Fruit fly (Drosophila melanogaster): Measurements from ENCODE around the gene CG2246.

The CG2246 gene

dm6 chr3R:30550044-30550443 is 51.2 kb downstream of the CG2246 start (continued):
- TF ChIP-seq CG8089 (GFP tag; optimal IDR thresholded peaks at IDR 0.05): no peak
- TF ChIP-seq ttk (GFP tag; IDR thresholded peaks at IDR 0.05): no peak
- TF ChIP-seq ato (GFP tag; IDR thresholded peaks at IDR 0.05; ENCODE audit: partially characterized antibody): no peak
- peak; percentile 58 for TF ChIP-seq CG2120 (GFP tag; optimal IDR thresholded peaks at IDR 0.05)
- no peak for TF ChIP-seq knrl (GFP tag; IDR thresholded peaks at IDR 0.05; ENCODE audit: partially characterized antibody)
- TF ChIP-seq CG30403 (GFP tag; optimal IDR thresholded peaks at IDR 0.05): peak; percentile 1
- no peak for TF ChIP-seq eve (GFP tag; optimal IDR thresholded peaks at IDR 0.05)
- TF ChIP-seq CG6175 (GFP tag; IDR thresholded peaks at IDR 0.05): no peak
- TF ChIP-seq CG6791 (GFP tag; IDR thresholded peaks at IDR 0.05; ENCODE audit: partially characterized antibody): no peak
- TF ChIP-seq Fer1 (GFP tag; optimal IDR thresholded peaks at IDR 0.05): peak; percentile 48
- no peak for TF ChIP-seq H2.0 (GFP tag; IDR thresholded peaks at IDR 0.05)
- no peak for TF ChIP-seq maf-S (GFP tag; optimal IDR thresholded peaks at IDR 0.05)
- TF ChIP-seq CG17568 (GFP tag; optimal IDR thresholded peaks at IDR 0.05): no peak
- peak; percentile 62 for TF ChIP-seq Hmr (GFP tag; optimal IDR thresholded peaks at IDR 0.05)
- no peak for TF ChIP-seq corto (GFP tag; optimal IDR thresholded peaks at IDR 0.05)
- peak; percentile 25 for TF ChIP-seq CG3281 (GFP tag; optimal IDR thresholded peaks at IDR 0.05)
- no peak for TF ChIP-seq CG2875 (GFP tag; optimal IDR thresholded peaks at IDR 0.05)
- TF ChIP-seq CG8388 (GFP tag; optimal IDR thresholded peaks at IDR 0.05): no peak
- no peak for TF ChIP-seq Mad (GFP tag; optimal IDR thresholded peaks at IDR 0.05)
- peak; percentile 22; the same call in 1 of the 2 replicates for TF ChIP-seq CG32532 (GFP tag; IDR thresholded peaks at IDR 0.05)
- TF ChIP-seq Sry-δ (GFP tag; optimal IDR thresholded peaks at IDR 0.05): no peak
- TF ChIP-seq zen (tag; optimal IDR thresholded peaks at IDR 0.05): no peak
- TF ChIP-seq ash1 (GFP tag; optimal IDR thresholded peaks at IDR 0.05): no peak
- no peak for TF ChIP-seq Dip2 (GFP tag; IDR thresholded peaks at IDR 0.05)
- no peak for TF ChIP-seq TFAM (GFP tag; optimal IDR thresholded peaks at IDR 0.05)
- peak; percentile 35 for TF ChIP-seq CG11504 (tag; optimal IDR thresholded peaks at IDR 0.05)
- no peak for TF ChIP-seq Camta (GFP tag; optimal IDR thresholded peaks at IDR 0.05)
- no peak for TF ChIP-seq seq (GFP tag; IDR thresholded peaks at IDR 0.05)
- no peak for TF ChIP-seq Lhr (GFP tag; optimal IDR thresholded peaks at IDR 0.05)
- TF ChIP-seq bowl (GFP tag; IDR thresholded peaks at IDR 0.05): no peak
- TF ChIP-seq Ada2b (GFP tag; IDR thresholded peaks at IDR 0.05): peak; percentile 35; the same call in 1 of the 2 replicates
- TF ChIP-seq CG7786 (GFP tag; optimal IDR thresholded peaks at IDR 0.05): no peak
- no peak for TF ChIP-seq bcd (GFP tag; optimal IDR thresholded peaks at IDR 0.05)
- TF ChIP-seq Atf6 (GFP tag; IDR thresholded peaks at IDR 0.05): no peak
- no peak for TF ChIP-seq fru (optimal IDR thresholded peaks at IDR 0.05)
- TF ChIP-seq CG33557 (GFP tag; optimal IDR thresholded peaks at IDR 0.05): no peak
- no peak for TF ChIP-seq CG10543 (GFP tag; optimal IDR thresholded peaks at IDR 0.05)
- TF ChIP-seq CG18599 (GFP tag; optimal IDR thresholded peaks at IDR 0.05): peak; percentile 77
- TF ChIP-seq Meics (GFP tag; optimal IDR thresholded peaks at IDR 0.05): peak; percentile 31
- TF ChIP-seq disco-r (GFP tag; optimal IDR thresholded peaks at IDR 0.05): no peak
- no peak for TF ChIP-seq ems (GFP tag; optimal IDR thresholded peaks at IDR 0.05)
- TF ChIP-seq CG3838 (GFP tag; optimal IDR thresholded peaks at IDR 0.05): no peak
- TF ChIP-seq gce (GFP tag; IDR thresholded peaks at IDR 0.05): no peak
- TF ChIP-seq CG32772 (GFP tag; IDR thresholded peaks at IDR 0.05): no peak
- peak; percentile 1 for TF ChIP-seq HLH54F (GFP tag; optimal IDR thresholded peaks at IDR 0.05)
- TF ChIP-seq Lim3 (GFP tag; IDR thresholded peaks at IDR 0.05): no peak
- no peak for TF ChIP-seq CG11456 (GFP tag; IDR thresholded peaks at IDR 0.05)
- TF ChIP-seq dysf (GFP tag; IDR thresholded peaks at IDR 0.05): peak; percentile 47; the same call in 1 of the 3 replicates
- peak; percentile 56; the same call in 1 of the 2 replicates for TF ChIP-seq slbo (GFP tag; IDR thresholded peaks at IDR 0.05)
- no peak for TF ChIP-seq ci (GFP tag; IDR thresholded peaks at IDR 0.05)
- peak; percentile 33 for TF ChIP-seq CG13894 (tag; optimal IDR thresholded peaks at IDR 0.05)
- peak; percentile 27 for TF ChIP-seq CG9932 (GFP tag; IDR thresholded peaks at IDR 0.05)
- no peak for TF ChIP-seq jigr1 (GFP tag; IDR thresholded peaks at IDR 0.05)

All from whole organism, embryonic.